Worm (Caenorhabditis elegans): ENCODE data around the gene lgc-9.
A peak's percentile ranks its signal among the peaks of the same experiment; 100 is the strongest.

The lgc-9 gene

DNA sequence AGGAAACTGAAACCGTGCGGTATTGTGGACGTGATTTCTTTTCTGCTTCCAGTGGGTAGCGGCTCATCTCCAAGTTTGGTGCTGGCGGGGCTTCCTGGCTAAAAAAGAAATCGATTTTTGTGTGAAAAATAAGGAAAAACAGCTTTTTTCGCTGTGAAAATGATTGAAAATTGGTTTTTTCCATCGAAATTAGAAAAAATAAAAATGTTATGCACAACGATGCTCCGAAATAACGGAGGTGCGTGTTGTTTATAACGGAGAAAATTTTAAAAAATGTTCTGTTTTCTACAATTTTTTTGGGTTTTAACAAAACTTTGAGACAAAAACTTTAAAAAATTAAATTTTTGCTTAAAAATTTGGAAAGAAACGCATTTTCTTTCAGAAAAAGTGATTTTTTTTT is 32.3 kb upstream of the lgc-9 start:
- TF ChIP-seq ceh-9 (tag; optimal IDR thresholded peaks at IDR 0.05) (no peak), hlh-13 (GFP tag; optimal IDR thresholded peaks at IDR 0.05) (no peak), syd-9 (tag; optimal IDR thresholded peaks at IDR 0.05) (no peak), ceh-6 (GFP tag; optimal IDR thresholded peaks at IDR 0.05) (no peak), pha-4 (tag; optimal IDR thresholded peaks at IDR 0.05) (no peak), rnt-1 (tag; optimal IDR thresholded peaks at IDR 0.05) (no peak), npax-4 (tag; optimal IDR thresholded peaks at IDR 0.05) (no peak), ttx-3 (tag; optimal IDR thresholded peaks at IDR 0.05) (no peak), unc-86 (tag; optimal IDR thresholded peaks at IDR 0.05) (no peak), unc-55 (GFP tag; optimal IDR thresholded peaks at IDR 0.05) (no peak), nhr-11 (tag; optimal IDR thresholded peaks at IDR 0.05) (no peak), lin-11 (tag; optimal IDR thresholded peaks at IDR 0.05) (no peak), ceh-31 (tag; optimal IDR thresholded peaks at IDR 0.05) (no peak), K02D7.2 (tag; optimal IDR thresholded peaks at IDR 0.05) (no peak)

DNA sequence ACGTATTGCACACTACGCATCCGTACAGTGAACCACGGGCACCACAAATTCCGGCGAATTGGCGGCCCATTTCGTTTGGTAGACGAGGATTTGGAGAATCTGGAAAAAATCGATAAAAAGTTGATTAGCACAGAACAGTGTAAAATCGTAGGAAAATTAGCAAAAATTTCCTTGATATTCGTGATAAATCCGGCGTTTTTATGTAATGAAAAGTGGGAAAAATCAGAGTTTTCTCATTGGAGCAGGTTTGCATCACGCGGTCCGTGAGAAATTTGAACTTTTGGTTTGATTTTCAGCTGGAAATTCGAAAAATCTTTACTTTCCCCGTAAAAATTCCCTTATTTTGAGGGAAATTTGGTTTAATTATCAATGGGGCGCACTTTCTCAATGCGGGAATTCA is 31.4 kb upstream of the lgc-9 start, which contains the start of gene B0546.4:
TSS of gene B0546.4 (minus strand) at position 101 of the 400 bp plus-strand sequence.
- TF ChIP-seq C08G9.2 (tag; optimal IDR thresholded peaks at IDR 0.05) (no peak), sox-2 (GFP tag; IDR thresholded peaks at IDR 0.05) (no peak)

DNA sequence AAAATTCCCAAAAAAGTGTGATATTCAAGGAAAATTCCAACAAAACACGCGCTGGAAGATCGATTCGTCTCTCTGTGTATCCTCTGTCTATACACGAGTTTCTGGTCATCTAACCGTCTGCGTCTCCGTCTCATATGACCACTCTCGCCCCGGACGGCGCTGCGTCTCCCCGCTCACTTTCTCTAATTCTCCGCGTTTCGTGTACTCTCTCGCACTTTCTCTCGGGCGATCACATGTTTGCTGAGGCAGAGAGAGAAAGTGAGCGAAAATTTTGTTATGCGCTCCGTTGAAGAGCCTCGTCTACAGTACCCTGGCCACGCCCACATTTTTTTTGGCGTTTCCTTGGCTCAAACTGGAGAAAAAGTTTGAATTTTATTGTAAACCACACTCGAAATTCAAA is 30.9 kb upstream of the lgc-9 start:
- no peak for TF ChIP-seq npax-4 (tag; optimal IDR thresholded peaks at IDR 0.05)
- TF ChIP-seq odd-2 (tag; optimal IDR thresholded peaks at IDR 0.05): no peak
- TF ChIP-seq hlh-6 (tag; optimal IDR thresholded peaks at IDR 0.05): no peak
- TF ChIP-seq hlh-30 (tag; optimal IDR thresholded peaks at IDR 0.05; ENCODE audit: insufficient read depth): peak; percentile 99
- no peak for TF ChIP-seq nhr-11 (tag; optimal IDR thresholded peaks at IDR 0.05)
- no peak for TF ChIP-seq K02D7.2 (tag; optimal IDR thresholded peaks at IDR 0.05)
- no peak for TF ChIP-seq ceh-22 (tag; optimal IDR thresholded peaks at IDR 0.05)
- TF ChIP-seq lin-11 (tag; optimal IDR thresholded peaks at IDR 0.05): no peak
- no peak for TF ChIP-seq unc-3 (GFP tag; conservative IDR thresholded peaks at IDR 0.05)
- TF ChIP-seq unc-3 (tag; optimal IDR thresholded peaks at IDR 0.05): no peak
- no peak for TF ChIP-seq pros-1 (tag; optimal IDR thresholded peaks at IDR 0.05)
- TF ChIP-seq hlh-13 (GFP tag; optimal IDR thresholded peaks at IDR 0.05): no peak
- TF ChIP-seq ref-2 (tag; optimal IDR thresholded peaks at IDR 0.05): no peak
- TF ChIP-seq ama-1 (optimal IDR thresholded peaks at IDR 0.05): no peak
- TF ChIP-seq K09A11.1 (tag; optimal IDR thresholded peaks at IDR 0.05; ENCODE audit: insufficient read depth): no peak
- peak; percentile 77 for TF ChIP-seq ceh-18 (tag; optimal IDR thresholded peaks at IDR 0.05)
- TF ChIP-seq pax-1 (tag; optimal IDR thresholded peaks at IDR 0.05): no peak
- no peak for TF ChIP-seq tbx-7 (tag; optimal IDR thresholded peaks at IDR 0.05)
- TF ChIP-seq pqm-1 (tag; optimal IDR thresholded peaks at IDR 0.05): peak; percentile 5
- no peak for TF ChIP-seq T23F11.4 (GFP tag; optimal IDR thresholded peaks at IDR 0.05)
- TF ChIP-seq pag-3 (tag; optimal IDR thresholded peaks at IDR 0.05; ENCODE audit: borderline replicate concordance): no peak
- peak; percentile 78 for TF ChIP-seq ceh-31 (tag; optimal IDR thresholded peaks at IDR 0.05)
- no peak for TF ChIP-seq ceh-24 (tag; optimal IDR thresholded peaks at IDR 0.05)
- TF ChIP-seq F13H6.1 (tag; optimal IDR thresholded peaks at IDR 0.05): no peak
- TF ChIP-seq pha-2 (tag; optimal IDR thresholded peaks at IDR 0.05): no peak
- no peak for TF ChIP-seq fkh-10 (GFP tag; optimal IDR thresholded peaks at IDR 0.05)
- TF ChIP-seq hlh-15 (tag; optimal IDR thresholded peaks at IDR 0.05): no peak
- peak; percentile 37 for TF ChIP-seq C08G9.2 (tag; optimal IDR thresholded peaks at IDR 0.05)
- TF ChIP-seq dmd-4 (tag; optimal IDR thresholded peaks at IDR 0.05; ENCODE audit: borderline replicate concordance): no peak
- peak; percentile 65 for TF ChIP-seq rnt-1 (tag; optimal IDR thresholded peaks at IDR 0.05)
- no peak for TF ChIP-seq gmeb-2 (tag; optimal IDR thresholded peaks at IDR 0.05)
- TF ChIP-seq fkh-6 (tag; optimal IDR thresholded peaks at IDR 0.05): no peak
- TF ChIP-seq ceh-48 (tag; optimal IDR thresholded peaks at IDR 0.05): peak; percentile 10
- TF ChIP-seq nfya-1 (tag; optimal IDR thresholded peaks at IDR 0.05): peak; percentile 85
- peak; percentile 47 for TF ChIP-seq unc-55 (GFP tag; optimal IDR thresholded peaks at IDR 0.05)
- TF ChIP-seq tbx-2 (tag; optimal IDR thresholded peaks at IDR 0.05): peak; percentile 56
- no peak for TF ChIP-seq elt-4 (tag; optimal IDR thresholded peaks at IDR 0.05)
- peak; percentile 44 for TF ChIP-seq ceh-2 (tag; optimal IDR thresholded peaks at IDR 0.05)
- no peak for TF ChIP-seq ahr-1 (tag; optimal IDR thresholded peaks at IDR 0.05)
- no peak for TF ChIP-seq unc-86 (tag; optimal IDR thresholded peaks at IDR 0.05)
- TF ChIP-seq sox-2 (GFP tag; IDR thresholded peaks at IDR 0.05): no peak
- peak; percentile 43 for TF ChIP-seq hlh-8 (tag; optimal IDR thresholded peaks at IDR 0.05)
- no peak for TF ChIP-seq madf-2 (tag; optimal IDR thresholded peaks at IDR 0.05)
- TF ChIP-seq ceh-30 (tag; optimal IDR thresholded peaks at IDR 0.05): no peak

All from whole organism, late embryonic.